Worm (Caenorhabditis elegans) whole organism, L2 larva: ENCODE data around the gene lin-39.
A peak's percentile ranks its signal among the peaks of the same experiment; 100 is the strongest.

Source experiments
- C34F6.9 ChIP-seq: fragments of 150-350 bp; optimal IDR thresholded peaks from 2 replicates; lab custom pipeline; 2014; ENCODE audit warnings: missing biosample characterization, missing genetic modification characterization
- F13H6.1 ChIP-seq: sonication (generic microtip); optimal IDR thresholded peaks from 2 replicates; lab custom pipeline; 2016; ENCODE audit warnings: missing genetic modification characterization, missing compliant biosample characterization
- Y55F3AM.14 ChIP-seq: fragments of 200-800 bp; sonication (Bioruptor generic); optimal IDR thresholded peaks from 2 replicates; lab custom pipeline; 2018; ENCODE audit warnings: mild to moderate bottlenecking, missing genetic modification characterization, missing compliant biosample characterization
- ZK546.5 ChIP-seq: sonication (generic microtip); optimal IDR thresholded peaks from 2 replicates; lab custom pipeline; 2017; ENCODE audit warnings: missing biosample characterization, missing genetic modification characterization
- aly-2 ChIP-seq: fragments of 150-350 bp; optimal IDR thresholded peaks from 2 replicates; lab custom pipeline; 2014; ENCODE audit warnings: missing biosample characterization, missing genetic modification characterization
- ama-1 ChIP-seq: fragments of 150-350 bp; optimal IDR thresholded peaks from 2 replicates; lab custom pipeline; 2018; ENCODE audit warnings: inconsistent platforms
- blmp-1 ChIP-seq: sonication (generic microtip); optimal IDR thresholded peaks from 2 replicates; lab custom pipeline; 2017; ENCODE audit warnings: missing genetic modification characterization, mild to moderate bottlenecking, missing compliant biosample characterization, antibody characterized with exemption, moderate library complexity; ENCODE audit not compliant: insufficient read depth
- ceh-16 ChIP-seq: fragments of 150-350 bp; optimal IDR thresholded peaks from 2 replicates; lab custom pipeline; 2014; ENCODE audit warnings: missing biosample characterization, missing genetic modification characterization
- ceh-82 ChIP-seq: fragments of 150-350 bp; optimal IDR thresholded peaks from 2 replicates; lab custom pipeline; 2014; ENCODE audit warnings: missing biosample characterization, missing genetic modification characterization
- crh-2 ChIP-seq: sonication (generic microtip); optimal IDR thresholded peaks from 2 replicates; lab custom pipeline; 2017; ENCODE audit warnings: missing biosample characterization, missing genetic modification characterization
- egl-27 ChIP-seq: sonication (generic microtip); optimal IDR thresholded peaks from 3 replicates; lab custom pipeline; 2017; ENCODE audit warnings: missing biosample characterization, missing genetic modification reagents, missing genetic modification characterization
- elt-1 ChIP-seq: fragments of 150-350 bp; optimal IDR thresholded peaks from 2 replicates; lab custom pipeline; 2014; ENCODE audit warnings: missing biosample characterization, missing genetic modification characterization
- fos-1 ChIP-seq: fragments of 150-350 bp; optimal IDR thresholded peaks from 2 replicates; lab custom pipeline; 2014; ENCODE audit warnings: missing biosample characterization, missing genetic modification characterization
- lin-13 ChIP-seq: fragments of 150-350 bp; optimal IDR thresholded peaks from 2 replicates; lab custom pipeline; 2014; ENCODE audit warnings: missing biosample characterization, missing genetic modification reagents, missing genetic modification characterization
- lin-39 ChIP-seq: fragments of 150-350 bp; optimal IDR thresholded peaks from 2 replicates; lab custom pipeline; 2014; ENCODE audit warnings: missing biosample characterization, missing genetic modification reagents, missing genetic modification characterization
- lsy-2 ChIP-seq, 2 experiments: fragments of 150-350 bp in 1 of 2; sonication (generic microtip) in 1 of 2; optimal IDR thresholded peaks; 2 replicates each; lab custom pipeline; 2014 to 2017; ENCODE audit warnings: missing biosample characterization in 2 of 2, missing genetic modification characterization in 2 of 2
- mab-5 ChIP-seq: fragments of 150-350 bp; optimal IDR thresholded peaks from 2 replicates; lab custom pipeline; 2014; ENCODE audit warnings: missing biosample characterization, missing genetic modification characterization
- mbf-1 ChIP-seq: sonication (generic microtip); optimal IDR thresholded peaks from 2 replicates; lab custom pipeline; 2017; ENCODE audit warnings: missing biosample characterization, missing genetic modification characterization
- mdl-1 ChIP-seq, 2 experiments: fragments of 150-350 bp in 1 of 2; sonication (generic microtip) in 1 of 2; optimal IDR thresholded peaks; 2 replicates each; lab custom pipeline; 2017; ENCODE audit warnings: missing biosample characterization in 2 of 2, missing genetic modification characterization in 2 of 2
- nhr-10 ChIP-seq: sonication (generic microtip); optimal IDR thresholded peaks from 2 replicates; lab custom pipeline; 2017; ENCODE audit warnings: missing biosample characterization, missing genetic modification characterization
- nhr-11 ChIP-seq: fragments of 150-350 bp; optimal IDR thresholded peaks from 2 replicates; lab custom pipeline; 2014; ENCODE audit warnings: missing biosample characterization, missing genetic modification characterization
- nhr-12 ChIP-seq: fragments of 150-350 bp; optimal IDR thresholded peaks from 2 replicates; lab custom pipeline; 2014; ENCODE audit warnings: missing biosample characterization, missing genetic modification characterization
- nhr-129 ChIP-seq: fragments of 150-350 bp; optimal IDR thresholded peaks from 2 replicates; lab custom pipeline; 2014; ENCODE audit warnings: missing biosample characterization, missing genetic modification characterization
- nhr-21 ChIP-seq: fragments of 150-350 bp; optimal IDR thresholded peaks from 2 replicates; lab custom pipeline; 2014; ENCODE audit warnings: missing biosample characterization, missing genetic modification characterization
- nhr-237 ChIP-seq: fragments of 150-350 bp; optimal IDR thresholded peaks from 2 replicates; lab custom pipeline; 2014; ENCODE audit warnings: missing biosample characterization, missing genetic modification characterization
- nhr-25 ChIP-seq: fragments of 150-350 bp; sonication (generic microtip); optimal IDR thresholded peaks from 3 replicates; lab custom pipeline; 2014; ENCODE audit warnings: missing biosample characterization, missing genetic modification characterization
- nhr-6 ChIP-seq: fragments of 150-350 bp; optimal IDR thresholded peaks from 2 replicates; lab custom pipeline; 2014; ENCODE audit warnings: missing biosample characterization, missing genetic modification characterization
- nhr-77 ChIP-seq: fragments of 150-350 bp; optimal IDR thresholded peaks from 2 replicates; lab custom pipeline; 2014; ENCODE audit warnings: missing biosample characterization, missing genetic modification characterization
- peb-1 ChIP-seq: fragments of 150-350 bp; optimal IDR thresholded peaks from 2 replicates; lab custom pipeline; 2014; ENCODE audit warnings: missing biosample characterization, missing genetic modification characterization
- sem-4 ChIP-seq: fragments of 150-350 bp; optimal IDR thresholded peaks from 2 replicates; lab custom pipeline; 2014; ENCODE audit warnings: missing biosample characterization, missing genetic modification reagents, missing genetic modification characterization
- skn-1 ChIP-seq: sonication (generic microtip); optimal IDR thresholded peaks from 2 replicates; lab custom pipeline; 2017; ENCODE audit warnings: missing biosample characterization, missing genetic modification characterization
- sma-3 ChIP-seq: sonication (generic microtip); optimal IDR thresholded peaks from 2 replicates; lab custom pipeline; 2016; ENCODE audit warnings: missing genetic modification reagents, missing genetic modification characterization, missing compliant biosample characterization
- sma-9 ChIP-seq, 2 experiments: fragments of 150-350 bp in 1 of 2; sonication (generic microtip) in 1 of 2; optimal IDR thresholded peaks; 2 replicates each; lab custom pipeline; 2014 to 2016; ENCODE audit warnings: missing genetic modification characterization in 2 of 2, mild to moderate bottlenecking in 1 of 2, missing biosample characterization in 1 of 2, missing compliant biosample characterization in 1 of 2, missing genetic modification reagents in 1 of 2, moderate library complexity in 1 of 2
- unc-62 ChIP-seq: fragments of 150-350 bp; optimal IDR thresholded peaks from 2 replicates; lab custom pipeline; 2014; ENCODE audit warnings: missing biosample characterization, missing genetic modification reagents, missing genetic modification characterization
- ztf-1 ChIP-seq: fragments of 200-800 bp; sonication (Bioruptor generic); conservative IDR thresholded peaks from 2 replicates; pipeline ENCODE4 v1.3.6; 2022; ENCODE audit warnings: missing genetic modification characterization, missing compliant biosample characterization
- ztf-11 ChIP-seq: sonication (generic microtip); optimal IDR thresholded peaks from 2 replicates; lab custom pipeline; 2017; ENCODE audit warnings: missing biosample characterization, missing genetic modification characterization
- ztf-4 ChIP-seq: fragments of 150-350 bp; optimal IDR thresholded peaks from 2 replicates; lab custom pipeline; 2014; ENCODE audit warnings: missing biosample characterization, missing genetic modification characterization

The lin-39 gene

DNA sequence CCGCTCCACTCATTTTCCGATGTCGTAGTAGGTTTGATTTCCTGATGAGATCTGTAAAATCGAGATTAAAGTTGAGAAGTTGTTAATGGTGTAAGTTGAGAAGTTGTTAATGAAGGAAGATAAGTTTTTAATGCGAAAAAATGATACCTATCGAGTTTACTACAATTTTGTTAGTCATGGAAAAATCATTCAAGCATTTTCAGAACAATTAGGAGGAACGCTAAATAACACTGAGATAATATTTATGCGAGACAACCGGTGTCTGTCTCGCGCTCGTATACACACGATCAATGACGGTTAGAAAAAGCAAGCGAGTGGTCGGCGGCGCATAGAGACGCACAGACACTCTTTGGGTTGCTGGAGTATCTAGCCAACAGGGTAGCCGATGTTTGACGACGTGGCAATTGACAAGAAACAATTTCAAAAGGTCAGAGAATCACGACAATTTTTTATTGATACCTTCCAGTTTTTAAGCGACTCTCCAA, 38.6 kb downstream of the lin-39 start, which contains the start of gene cgh-1:
Gene cgh-1 (minus strand): TSS at position 51 of the 485 bp plus-strand sequence.
- TF ChIP-seq nhr-77 (tag; lab: Kevin White, UChicago) (no peak), nhr-129 (tag; lab: Kevin White, UChicago) (no peak), skn-1 (no peak), sma-9 (GFP tag; optimal IDR thresholded peaks at IDR 0.05; lab: Kevin White, UChicago) (no peak), sma-9 (tag; optimal IDR thresholded peaks at IDR 0.05; lab: Kevin White, UChicago) (no peak), ZK546.5 (tag; lab: Kevin White, UChicago) (no peak), ztf-11 (tag; lab: Kevin White, UChicago) (no peak), C34F6.9 (tag; lab: Kevin White, UChicago) (no peak), nhr-6 (tag; lab: Kevin White, UChicago) (no peak), ceh-82 (tag; lab: Kevin White, UChicago) (no peak), peb-1 (tag; lab: Kevin White, UChicago) (no peak), sma-3 (no peak), lin-13 (no peak), nhr-10 (tag; lab: Kevin White, UChicago) (no peak), egl-27 (no peak), nhr-11 (tag; lab: Kevin White, UChicago) (no peak), blmp-1 (tag; lab: Kevin White, UChicago) (no peak), elt-1 (no peak), nhr-237 (tag; lab: Kevin White, UChicago) (no peak), unc-62 (no peak), lin-39 (no peak)

DNA sequence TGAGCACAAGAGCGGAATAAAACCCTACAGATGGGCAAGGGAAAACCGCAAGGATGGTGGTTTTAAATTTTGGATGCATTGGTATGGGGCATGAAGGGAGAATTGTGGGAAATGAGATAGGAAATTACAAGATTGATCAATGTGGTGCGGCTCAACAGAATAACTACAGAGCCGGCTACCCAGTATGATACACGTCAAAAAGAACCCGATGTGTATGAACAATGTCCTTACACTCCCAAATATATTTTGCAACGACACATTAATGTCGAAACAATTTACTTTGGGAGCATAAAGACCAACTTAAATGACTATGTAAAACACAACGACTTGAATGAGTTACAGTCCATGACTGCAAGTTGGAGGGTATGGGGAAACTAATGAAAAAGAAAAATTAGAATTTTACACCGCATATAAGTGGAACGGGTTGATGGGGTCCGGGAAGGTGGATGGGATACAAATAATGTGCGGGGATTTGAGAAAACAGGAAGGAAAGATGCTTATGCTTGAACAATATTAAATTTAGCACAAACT, 40.8 kb downstream of the lin-39 start:
- TF ChIP-seq mab-5 (tag; lab: Kevin White, UChicago), result no peak

DNA sequence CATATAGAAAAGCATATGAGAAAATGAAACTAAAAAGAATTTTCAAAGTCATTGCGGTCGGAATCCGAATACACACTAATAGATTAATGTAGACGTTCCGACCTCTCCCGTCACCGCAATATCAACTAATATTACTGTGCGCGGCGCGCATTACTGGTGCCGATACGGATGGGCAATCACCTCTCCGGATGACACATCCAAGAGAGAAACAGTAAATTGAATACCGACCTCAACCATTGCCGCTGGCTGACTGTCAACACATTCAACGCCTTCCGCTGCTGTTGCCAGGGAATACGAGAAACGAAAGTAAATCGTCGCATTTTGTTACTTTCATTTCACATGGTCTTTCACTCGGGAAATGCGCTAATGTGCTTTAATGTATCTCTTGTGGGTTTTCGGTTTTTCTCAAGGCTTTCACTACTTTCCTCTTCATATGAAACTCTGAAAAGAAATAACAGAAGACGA, 41.5 kb downstream of the lin-39 start:
- peak; percentile 53 for TF ChIP-seq blmp-1 (tag; lab: Kevin White, UChicago)
- TF ChIP-seq mdl-1 (tag; optimal IDR thresholded peaks at IDR 0.05; lab: Kevin White, UChicago), result no peak

DNA sequence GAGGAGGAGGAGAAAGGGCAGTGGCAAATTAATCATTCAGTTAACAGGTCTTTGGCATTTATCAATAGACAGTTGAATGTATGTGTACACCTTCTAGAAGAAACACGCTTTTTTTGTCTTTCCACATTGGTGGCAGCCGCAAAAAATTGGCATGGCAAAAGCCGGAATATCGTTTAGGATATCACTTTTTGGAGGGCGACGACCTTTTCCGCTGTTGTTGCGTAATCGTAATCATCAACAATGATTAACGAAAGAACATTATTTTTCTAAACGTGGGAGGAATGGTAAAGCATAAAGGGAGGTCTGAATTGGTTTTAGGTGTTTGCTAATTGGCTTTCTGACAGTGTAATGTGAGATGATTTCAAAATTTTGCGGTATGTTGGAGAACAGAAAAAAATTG, 44.5 kb downstream of the lin-39 start:
- TF ChIP-seq nhr-21 (tag; lab: Kevin White, UChicago), result peak; percentile 1
- TF ChIP-seq peb-1 (tag; lab: Kevin White, UChicago), result no peak
- no peak for TF ChIP-seq nhr-10 (tag; lab: Kevin White, UChicago)
- no peak for TF ChIP-seq ztf-11 (tag; lab: Kevin White, UChicago)

DNA sequence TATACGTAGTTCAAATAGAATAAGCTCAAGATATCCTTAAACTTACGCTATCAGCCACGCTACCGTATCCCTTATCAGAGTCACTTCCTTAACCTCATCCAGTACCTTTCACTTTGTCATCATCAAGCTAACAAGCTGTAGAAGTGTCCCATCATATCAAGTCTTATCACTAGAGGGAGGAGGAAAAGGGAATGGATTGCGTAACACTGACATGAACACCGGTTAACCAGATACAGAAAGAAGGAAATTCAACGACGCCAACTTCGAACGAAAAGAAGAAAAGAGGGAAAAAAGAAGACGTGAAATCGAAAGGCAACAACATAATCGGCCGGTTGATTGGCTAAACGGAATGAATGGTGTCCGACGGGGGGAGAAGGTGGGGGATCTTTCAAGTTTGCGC, 46.4 kb downstream of the lin-39 start:
- TF ChIP-seq nhr-129 (tag; lab: Kevin White, UChicago) (no peak), blmp-1 (tag; lab: Kevin White, UChicago) (peak; percentile 55)

DNA sequence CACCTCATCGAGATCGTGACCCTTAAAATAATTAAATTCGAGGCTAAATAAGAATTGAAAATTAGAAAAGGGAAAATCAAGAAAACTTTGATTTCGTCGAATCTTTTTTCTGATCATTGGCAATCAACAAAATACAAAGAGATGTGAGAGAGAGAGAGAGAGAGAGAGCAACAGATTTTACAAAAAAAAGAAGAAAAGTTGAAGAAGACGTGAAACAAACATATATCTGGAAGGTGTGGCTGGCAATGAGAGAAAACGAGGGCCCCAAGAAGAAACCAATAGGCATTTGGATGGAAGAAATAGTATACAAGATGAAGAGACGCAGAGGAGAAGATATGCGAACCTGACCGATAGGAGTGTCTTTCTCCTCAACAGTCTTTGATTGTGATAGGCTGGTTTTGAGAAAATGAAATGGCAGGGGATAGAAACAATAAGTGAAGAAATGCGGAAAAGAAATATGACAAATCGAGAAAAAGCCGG, 47.3 kb downstream of the lin-39 start, which contains the start of gene mup-4:
Gene mup-4 (minus strand): TSS at position 51 of the 480 bp plus-strand sequence.
- TF ChIP-seq blmp-1 (tag; lab: Kevin White, UChicago) (peak; percentile 45), sma-3 (peak; percentile 59), nhr-25 (tag; lab: Kevin White, UChicago) (peak; percentile 37), fos-1 (tag; lab: Kevin White, UChicago) (peak; percentile 8), nhr-77 (tag; lab: Kevin White, UChicago) (no peak), nhr-21 (tag; lab: Kevin White, UChicago) (no peak), ceh-16 (tag; lab: Kevin White, UChicago) (no peak), crh-2 (no peak)

DNA sequence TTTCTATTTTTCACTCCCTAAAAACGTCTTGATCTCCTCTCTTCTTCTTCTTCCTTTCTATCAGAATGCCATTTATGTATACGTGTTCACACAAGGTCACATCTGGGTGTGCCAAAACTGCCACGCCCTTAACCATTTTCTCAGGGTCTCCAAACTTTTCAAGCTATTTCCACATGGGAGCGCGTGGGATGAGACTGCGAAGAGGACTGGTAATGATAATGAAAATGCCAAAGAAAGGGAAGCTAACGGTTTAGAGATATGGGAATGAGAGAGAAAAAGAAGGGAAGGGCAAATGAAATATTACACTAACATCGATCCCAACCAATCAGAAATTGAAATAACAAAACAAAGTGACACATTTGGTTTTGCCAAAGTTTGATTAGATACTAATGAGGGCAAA, 48.1 kb downstream of the lin-39 start:
- TF ChIP-seq nhr-25 (tag; lab: Kevin White, UChicago) (peak; percentile 83), ama-1 (no peak), aly-2 (no peak), sma-3 (peak; percentile 89), lsy-2 (tag; optimal IDR thresholded peaks at IDR 0.05; lab: Kevin White, UChicago) (no peak), ztf-11 (tag; lab: Kevin White, UChicago) (no peak), nhr-129 (tag; lab: Kevin White, UChicago) (peak; percentile 17), nhr-12 (tag; lab: Kevin White, UChicago) (no peak), sma-9 (GFP tag; optimal IDR thresholded peaks at IDR 0.05; lab: Kevin White, UChicago) (peak; percentile 44), sma-9 (tag; optimal IDR thresholded peaks at IDR 0.05; lab: Kevin White, UChicago) (no peak), mbf-1 (tag; lab: Kevin White, UChicago) (no peak), sem-4 (tag; lab: Kevin White, UChicago) (no peak), F13H6.1 (tag; lab: Kevin White, UChicago) (no peak), peb-1 (tag; lab: Kevin White, UChicago) (no peak), fos-1 (tag; lab: Kevin White, UChicago) (peak; percentile 39), nhr-237 (tag; lab: Kevin White, UChicago) (no peak), ztf-4 (tag; lab: Kevin White, UChicago) (no peak), ceh-82 (tag; lab: Kevin White, UChicago) (no peak), Y55F3AM.14 (GFP tag; lab: Kevin White, UChicago) (no peak), egl-27 (peak; percentile 9), nhr-10 (tag; lab: Kevin White, UChicago) (no peak), ztf-1 (GFP tag; lab: Robert Waterston, UW) (no peak)
